Fruit fly (Drosophila melanogaster): ENCODE measurements around the gene nej.

nej gene

DNA sequence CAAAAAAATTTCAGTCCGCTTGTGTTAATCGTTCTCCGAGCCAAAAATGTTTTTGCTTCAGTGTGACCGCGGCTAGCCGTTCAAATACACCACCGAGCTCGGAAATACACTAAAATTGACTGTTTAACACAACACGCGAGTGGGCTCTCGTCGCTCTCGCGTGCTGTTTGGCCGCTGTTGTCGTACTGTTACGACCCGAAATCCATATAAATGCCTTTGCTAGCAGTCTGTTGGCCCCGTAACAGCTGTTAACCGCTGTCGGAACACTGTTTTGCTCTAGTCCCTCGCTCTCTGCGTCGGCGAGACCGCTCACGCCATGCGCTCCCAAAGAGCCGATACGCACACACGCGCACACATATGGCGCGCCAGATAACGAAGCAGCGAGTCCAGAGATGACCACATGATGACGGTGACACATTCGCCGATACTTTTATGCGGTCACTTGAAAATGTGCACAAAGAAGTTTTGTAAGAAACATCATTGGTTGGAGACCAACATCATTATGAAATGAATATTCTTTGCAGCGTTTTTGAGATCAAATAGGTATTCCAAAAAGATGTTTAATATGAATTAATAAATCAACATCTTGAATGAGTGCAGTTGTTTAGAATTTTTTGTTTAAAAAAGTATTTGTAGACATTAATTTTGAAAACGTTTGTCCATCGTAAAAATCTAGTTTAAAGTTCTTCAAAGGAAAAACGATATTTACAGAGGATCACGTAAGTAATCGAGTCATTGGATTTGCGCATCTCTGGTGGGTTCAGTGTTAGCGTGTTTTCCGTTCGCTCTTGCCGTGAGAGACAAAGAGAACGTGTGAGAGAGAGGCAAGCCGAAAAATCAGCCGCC lies 1.1 kb downstream of the nej start (continued):
- TF ChIP-seq CG1024 (GFP tag; IDR thresholded peaks at IDR 0.05) (no peak), Ptx1 (GFP tag; IDR thresholded peaks at IDR 0.05) (peak; percentile 42; the same call in 1 of the 2 replicates), wdn (GFP tag; IDR thresholded peaks at IDR 0.05) (no peak), Hr3 (GFP tag; optimal IDR thresholded peaks at IDR 0.05) (peak; percentile 62), Bgb (GFP tag; IDR thresholded peaks at IDR 0.05; ENCODE audit: partially characterized antibody) (peak; percentile 39; the same call in 1 of the 2 replicates), CG10543 (GFP tag; optimal IDR thresholded peaks at IDR 0.05) (peak; percentile 93), Side (GFP tag; optimal IDR thresholded peaks at IDR 0.05) (peak; percentile 60), sug (tag; optimal IDR thresholded peaks at IDR 0.05) (peak; percentile 82), CG10959 (GFP tag; IDR thresholded peaks at IDR 0.05) (no peak), scrt (GFP tag; optimal IDR thresholded peaks at IDR 0.05) (peak; percentile 50), sob (GFP tag; IDR thresholded peaks at IDR 0.05) (no peak; the same call in 1 of the 2 replicates), fd96Cb (tag; optimal IDR thresholded peaks at IDR 0.05) (peak; percentile 42), Xrp1 (GFP tag; IDR thresholded peaks at IDR 0.05) (peak; percentile 25; the same call in 1 of the 2 replicates), nmo (GFP tag; optimal IDR thresholded peaks at IDR 0.05) (peak; percentile 77), CG17361 (GFP tag; IDR thresholded peaks at IDR 0.05) (peak; percentile 78), CG34422 (GFP tag; IDR thresholded peaks at IDR 0.05) (no peak), ERR (GFP tag; optimal IDR thresholded peaks at IDR 0.05) (peak; percentile 2), CG3281 (GFP tag; optimal IDR thresholded peaks at IDR 0.05) (peak; percentile 72), Ets65A (GFP tag) (peak; percentile 94), CG7745 (tag; optimal IDR thresholded peaks at IDR 0.05) (no peak), lmd (GFP tag; IDR thresholded peaks at IDR 0.05) (peak; percentile 56), CG7556 (GFP tag; optimal IDR thresholded peaks at IDR 0.05) (peak; percentile 78), CG34376 (GFP tag; optimal IDR thresholded peaks at IDR 0.05) (peak; percentile 71), corto (GFP tag; optimal IDR thresholded peaks at IDR 0.05) (no peak), CG4404 (GFP tag; IDR thresholded peaks at IDR 0.05) (0 out of 2 replicates have a peak, but pooled peaks have one; percentile 28), Hr39 (optimal IDR thresholded peaks at IDR 0.05) (no peak), CG10654 (GFP tag; optimal IDR thresholded peaks at IDR 0.05) (peak; percentile 2), Six4 (GFP tag; optimal IDR thresholded peaks at IDR 0.05) (peak; percentile 43), Oli (tag; optimal IDR thresholded peaks at IDR 0.05) (peak; percentile 58), klu (GFP tag; IDR thresholded peaks at IDR 0.05) (peak; percentile 22; the same call in 1 of the 2 replicates), sisA (GFP tag; IDR thresholded peaks at IDR 0.05) (0 out of 2 replicates have a peak, but pooled peaks have one; percentile 13), kni (GFP tag; optimal IDR thresholded peaks at IDR 0.05) (peak; percentile 79), CG15011 (GFP tag; optimal IDR thresholded peaks at IDR 0.05) (peak; percentile 56), CG1233 (GFP tag; optimal IDR thresholded peaks at IDR 0.05) (peak; percentile 9), CG11247 (GFP tag; IDR thresholded peaks at IDR 0.05) (0 out of 2 replicates have a peak, but pooled peaks have one; percentile 44), Nf-YC (tag; optimal IDR thresholded peaks at IDR 0.05) (peak; percentile 71), Trl (optimal IDR thresholded peaks at IDR 0.05) (peak; percentile 73 to 85), Trl (GFP tag; optimal IDR thresholded peaks at IDR 0.05) (peak; percentile 33), al (GFP tag; IDR thresholded peaks at IDR 0.05) (peak; percentile 45; the same call in 1 of the 2 replicates), chinmo (GFP tag; IDR thresholded peaks at IDR 0.05; ENCODE audit: partially characterized antibody) (no peak), CG3065 (GFP tag; optimal IDR thresholded peaks at IDR 0.05) (peak; percentile 39), Neu2 (GFP tag; optimal IDR thresholded peaks at IDR 0.05; ENCODE audit: borderline replicate concordance) (peak; percentile 34), Mes4 (GFP tag; optimal IDR thresholded peaks at IDR 0.05) (peak; percentile 30), maf-S (GFP tag; optimal IDR thresholded peaks at IDR 0.05) (peak; percentile 65), CG10209 (GFP tag; optimal IDR thresholded peaks at IDR 0.05) (peak; percentile 63), jumu (GFP tag; optimal IDR thresholded peaks at IDR 0.05) (peak; percentile 61), pho (GFP tag; optimal IDR thresholded peaks at IDR 0.05) (peak; percentile 61), CG12942 (GFP tag; optimal IDR thresholded peaks at IDR 0.05) (peak; percentile 30), tup (GFP tag; optimal IDR thresholded peaks at IDR 0.05) (no peak)

Data from whole organism, embryonic.